Fruit fly (Drosophila melanogaster) whole organism, adult: ENCODE data around the gene RecQ4.

Source experiments
- CG11617 ChIP-seq: fragments of 200-800 bp; sonication (Bioruptor generic); optimal IDR thresholded peaks from 2 replicates; lab custom pipeline; 2017; ENCODE audit warnings: mild to moderate bottlenecking, missing biosample characterization, missing genetic modification reagents, missing genetic modification characterization
- CG12768 ChIP-seq: fragments of 200-800 bp; sonication (Bioruptor generic); optimal IDR thresholded peaks from 2 replicates; lab custom pipeline; 2017; ENCODE audit warnings: missing biosample characterization, missing genetic modification characterization, mild to moderate bottlenecking, moderate library complexity, missing genetic modification reagents
- CG14711 ChIP-seq: fragments of 200-800 bp; sonication (Bioruptor generic); optimal IDR thresholded peaks from 2 replicates; lab custom pipeline; 2018; ENCODE audit warnings: missing biosample characterization, mild to moderate bottlenecking, missing genetic modification characterization, moderate library complexity
- CG1620 ChIP-seq: fragments of 200-800 bp; sonication (Bioruptor generic); optimal IDR thresholded peaks from 2 replicates; lab custom pipeline; 2016; ENCODE audit warnings: missing biosample characterization, missing genetic modification characterization
- CG33017 ChIP-seq: fragments of 200-800 bp; sonication (Bioruptor generic); optimal IDR thresholded peaks from 2 replicates; lab custom pipeline; 2018; ENCODE audit warnings: missing biosample characterization, mild to moderate bottlenecking, missing genetic modification characterization, moderate library complexity
- CG5204 ChIP-seq: fragments of 200-800 bp; sonication (Bioruptor generic); optimal IDR thresholded peaks from 2 replicates; lab custom pipeline; 2016; ENCODE audit warnings: missing biosample characterization, missing genetic modification characterization
- CG7045 ChIP-seq: fragments of 200-800 bp; sonication (Bioruptor generic); optimal IDR thresholded peaks from 2 replicates; lab custom pipeline; 2017; ENCODE audit warnings: missing biosample characterization, mild to moderate bottlenecking, missing genetic modification characterization
- CG7101 ChIP-seq: fragments of 200-800 bp; sonication (Bioruptor generic); optimal IDR thresholded peaks from 2 replicates; lab custom pipeline; 2018; ENCODE audit warnings: missing biosample characterization, mild to moderate bottlenecking, missing genetic modification characterization, moderate library complexity
- Clk ChIP-seq: fragments of 200-800 bp; sonication (Bioruptor generic); optimal IDR thresholded peaks from 2 replicates; lab custom pipeline; 2017; ENCODE audit warnings: missing biosample characterization, missing genetic modification characterization
- Crg-1 ChIP-seq: fragments of 200-800 bp; sonication (Bioruptor generic); optimal IDR thresholded peaks from 2 replicates; lab custom pipeline; 2016; ENCODE audit warnings: missing biosample characterization, missing genetic modification characterization
- Hr96 ChIP-seq: fragments of 200-800 bp; sonication (Bioruptor generic); optimal IDR thresholded peaks from 2 replicates; lab custom pipeline; 2016; ENCODE audit warnings: missing biosample characterization, missing genetic modification characterization
- Mnt ChIP-seq: fragments of 200-800 bp; sonication (Bioruptor generic); optimal IDR thresholded peaks from 2 replicates; lab custom pipeline; 2016; ENCODE audit warnings: missing biosample characterization, mild to moderate bottlenecking, missing genetic modification characterization
- bab1 ChIP-seq: fragments of 200-800 bp; sonication (Bioruptor generic); optimal IDR thresholded peaks from 3 replicates; lab custom pipeline; 2019; ENCODE audit warnings: missing biosample characterization, mild to moderate bottlenecking, missing genetic modification characterization, moderate library complexity
- cic ChIP-seq: fragments of 200-800 bp; sonication (Bioruptor generic); optimal IDR thresholded peaks from 2 replicates; lab custom pipeline; 2017; ENCODE audit warnings: missing biosample characterization, mild to moderate bottlenecking, missing genetic modification characterization, moderate library complexity
- cnc ChIP-seq, 2 experiments: fragments of >200 bp; optimal IDR thresholded peaks; 2 replicates each; lab custom pipeline; 2017
- kay ChIP-seq: fragments of 200-800 bp; sonication (Bioruptor generic); peaks from one replicate; lab custom pipeline; 2016; ENCODE audit warnings: missing biosample characterization, missing genetic modification characterization, borderline replicate concordance
- ovo ChIP-seq: fragments of 200-800 bp; sonication (Bioruptor generic); optimal IDR thresholded peaks from 2 replicates; lab custom pipeline; 2016; ENCODE audit warnings: missing biosample characterization, missing genetic modification characterization
- pad ChIP-seq: fragments of 200-800 bp; sonication (Bioruptor generic); optimal IDR thresholded peaks from 3 replicates; lab custom pipeline; 2017; ENCODE audit warnings: missing biosample characterization, missing genetic modification characterization, mild to moderate bottlenecking, moderate library complexity, missing genetic modification reagents
- tj ChIP-seq: fragments of 200-800 bp; sonication (Bioruptor generic); optimal IDR thresholded peaks from 3 replicates; lab custom pipeline; 2017; ENCODE audit warnings: missing biosample characterization, mild to moderate bottlenecking, missing genetic modification characterization, moderate library complexity
- toe ChIP-seq: fragments of 200-800 bp; sonication (Bioruptor generic); optimal IDR thresholded peaks from 2 replicates; lab custom pipeline; 2016; ENCODE audit warnings: missing biosample characterization, missing genetic modification characterization

The RecQ4 gene

DNA sequence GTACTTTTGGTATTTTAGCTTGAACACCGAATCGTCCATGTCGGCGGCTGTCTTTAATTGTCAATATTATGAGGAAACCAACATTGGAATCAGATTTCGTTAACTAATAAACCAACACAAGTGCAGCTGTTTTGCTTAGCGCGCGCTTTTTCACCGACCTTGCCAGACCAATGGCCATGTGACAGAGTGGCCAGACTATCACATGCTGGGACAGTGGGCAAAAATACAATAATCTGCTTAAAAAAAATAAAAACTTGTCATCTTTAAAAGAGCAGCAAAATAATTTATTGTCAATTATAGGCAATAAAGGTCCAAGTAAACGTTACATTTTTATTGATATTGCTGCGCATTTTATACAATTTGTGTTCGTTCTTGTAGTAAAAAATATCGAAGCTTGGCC, at the start of gene RecQ4:
Gene RecQ4 (minus strand): TSS at position 161 of the 400 bp plus-strand sequence.
- no peak for TF ChIP-seq Hr96 (GFP tag; lab: Kevin White, UChicago)
- TF ChIP-seq CG7101: no peak
- no peak for TF ChIP-seq cic (GFP tag; lab: Kevin White, UChicago)
- no peak for TF ChIP-seq kay
- no peak for TF ChIP-seq CG7045 (GFP tag; lab: Kevin White, UChicago)
- TF ChIP-seq pad: no peak
- peak; percentile 35 for TF ChIP-seq bab1 (GFP tag; lab: Kevin White, UChicago)
- TF ChIP-seq CG11617: no peak
- TF ChIP-seq CG12768 (GFP tag; lab: Kevin White, UChicago): no peak
- TF ChIP-seq ovo (GFP tag; lab: Kevin White, UChicago): no peak
- TF ChIP-seq CG33017 (tag; lab: Kevin White, UChicago): no peak
- no peak for TF ChIP-seq toe (GFP tag; lab: Kevin White, UChicago)
- no peak for TF ChIP-seq CG5204 (GFP tag; lab: Kevin White, UChicago)
- TF ChIP-seq tj (GFP tag; lab: Kevin White, UChicago): peak; percentile 97

DNA sequence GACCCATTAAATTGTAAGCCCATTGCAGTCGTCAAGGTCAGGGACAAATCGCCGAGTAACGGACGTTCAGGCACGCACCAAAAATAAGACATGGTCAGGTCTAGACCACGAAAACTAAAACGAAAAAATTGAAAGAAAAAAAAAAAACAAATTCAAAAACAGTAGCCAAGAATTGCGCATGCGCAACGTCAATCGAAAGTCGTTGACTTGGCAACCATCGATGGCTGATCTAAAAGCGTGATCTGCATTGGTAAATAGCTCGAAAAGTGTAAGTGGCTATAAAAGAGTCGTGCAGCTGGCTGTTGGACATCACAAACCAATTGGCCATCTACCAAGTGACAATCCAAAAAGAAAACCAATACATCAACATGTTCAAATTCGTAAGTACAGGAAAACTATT, 46.1 kb upstream of the RecQ4 start, which contains the start of gene CG13678:
Gene CG13678 (plus strand): TSS at position 307 of the 400 bp plus-strand sequence.
- no peak for TF ChIP-seq tj (GFP tag; lab: Kevin White, UChicago)
- no peak for TF ChIP-seq cnc (optimal IDR thresholded peaks at IDR 0.05; lab: Kevin White, UChicago)
- no peak for TF ChIP-seq CG7045 (GFP tag; lab: Kevin White, UChicago)
- TF ChIP-seq kay: peak; percentile 5

DNA sequence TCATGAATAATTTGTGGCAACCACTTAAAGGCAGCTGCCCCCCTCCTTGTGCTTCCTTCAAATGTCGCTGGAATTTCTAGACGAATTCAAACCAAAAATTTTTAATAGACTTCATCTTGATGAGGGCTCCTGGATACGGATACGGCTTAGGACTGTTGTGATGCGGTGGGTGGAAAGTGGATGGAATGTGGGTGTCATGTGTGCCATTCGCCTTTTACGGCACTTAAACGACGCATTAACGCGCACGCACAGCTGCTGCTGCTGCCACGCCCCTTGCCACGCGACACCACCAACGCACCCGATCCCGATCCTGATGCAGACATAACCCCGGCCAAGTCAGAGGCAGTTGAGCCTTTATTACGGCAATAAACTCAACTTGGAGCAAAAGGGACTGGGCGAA, 43.9 kb upstream of the RecQ4 start:
- TF ChIP-seq CG5204 (GFP tag; lab: Kevin White, UChicago) (no peak), Hr96 (GFP tag; lab: Kevin White, UChicago) (no peak), bab1 (GFP tag; lab: Kevin White, UChicago) (no peak)

DNA sequence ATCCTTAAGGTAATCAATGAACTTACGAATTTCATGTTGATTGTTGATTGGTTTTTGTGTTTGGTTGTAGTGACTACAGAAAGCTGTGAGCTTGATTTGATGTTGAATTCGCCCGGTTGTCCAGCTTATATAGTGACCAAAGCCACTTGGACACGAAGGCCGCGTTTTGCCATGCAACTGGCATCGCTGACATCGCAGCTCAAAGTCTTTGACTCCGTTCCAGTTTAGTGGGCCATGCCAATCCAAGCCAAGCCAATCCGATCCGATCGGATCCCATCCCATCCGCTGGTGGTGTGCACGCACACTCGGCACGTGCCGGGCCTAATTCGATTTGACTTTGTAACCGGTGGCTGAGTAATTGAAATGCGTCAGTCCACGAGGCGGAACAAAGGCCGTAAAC, 43.1 kb upstream of the RecQ4 start, which contains the start of gene CG13674:
Gene CG13674 (minus strand): TSS at position 101 of the 400 bp plus-strand sequence.
- TF ChIP-seq Mnt (GFP tag; lab: Kevin White, UChicago) (no peak), Crg-1 (no peak), CG14711 (no peak), Clk (GFP tag; lab: Kevin White, UChicago) (no peak), CG1620 (no peak), tj (GFP tag; lab: Kevin White, UChicago) (no peak), Hr96 (GFP tag; lab: Kevin White, UChicago) (no peak), CG7045 (GFP tag; lab: Kevin White, UChicago) (no peak), kay (no peak), CG5204 (GFP tag; lab: Kevin White, UChicago) (no peak), cic (GFP tag; lab: Kevin White, UChicago) (no peak), toe (GFP tag; lab: Kevin White, UChicago) (no peak), pad (no peak), ovo (GFP tag; lab: Kevin White, UChicago) (no peak)

DNA sequence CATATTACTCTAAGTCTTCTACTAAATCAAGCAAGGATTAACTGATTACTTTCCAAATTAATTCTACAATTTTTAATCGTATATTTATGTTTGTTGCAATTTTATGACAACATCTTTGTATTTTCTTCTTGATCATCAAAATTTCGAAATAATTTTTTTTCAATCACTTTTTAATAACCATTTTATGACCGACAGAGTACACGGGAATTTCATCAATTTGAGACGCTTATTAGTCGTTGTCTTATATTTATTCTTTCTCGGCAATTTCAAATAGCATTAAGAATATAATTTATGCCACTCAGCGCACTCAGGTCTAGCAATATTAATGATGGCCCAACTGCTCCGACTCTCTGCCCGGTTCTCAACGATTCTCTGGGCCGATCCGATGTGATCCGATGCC, 39.2 kb upstream of the RecQ4 start, which contains the start of gene CG8012:
Gene CG8012 (plus strand): TSS at position 301 of the 400 bp plus-strand sequence.
- TF ChIP-seq cnc (optimal IDR thresholded peaks at IDR 0.05; lab: Kevin White, UChicago): no peak
- no peak for TF ChIP-seq CG33017 (tag; lab: Kevin White, UChicago)
- no peak for TF ChIP-seq Clk (GFP tag; lab: Kevin White, UChicago)
- TF ChIP-seq ovo (GFP tag; lab: Kevin White, UChicago): no peak
- TF ChIP-seq CG11617: no peak
- no peak for TF ChIP-seq Crg-1
- no peak for TF ChIP-seq CG12768 (GFP tag; lab: Kevin White, UChicago)
- no peak for TF ChIP-seq bab1 (GFP tag; lab: Kevin White, UChicago)
- TF ChIP-seq CG7045 (GFP tag; lab: Kevin White, UChicago): no peak
- no peak for TF ChIP-seq CG14711

DNA sequence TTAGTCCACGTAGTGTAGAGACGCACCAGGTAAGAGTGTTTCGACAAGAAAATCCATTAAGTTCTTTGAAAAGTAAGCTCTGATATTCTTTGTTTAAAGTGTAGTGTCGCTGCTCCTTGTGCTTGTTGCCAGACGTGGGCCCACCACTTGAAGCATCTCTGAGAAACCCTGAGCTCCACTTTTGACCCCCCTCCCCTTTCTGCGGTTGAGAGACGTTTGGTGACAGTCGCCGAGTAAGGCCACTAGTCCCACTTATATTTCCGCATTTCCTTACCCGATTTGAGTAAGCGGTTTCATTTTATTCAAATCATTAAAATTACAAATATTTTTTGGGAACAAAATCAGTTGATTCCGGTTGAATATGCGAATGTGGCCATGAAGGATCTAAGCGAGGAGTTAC, 35.8 kb upstream of the RecQ4 start, which contains the start of gene CG8006:
Gene CG8006 (plus strand): TSS at position 301 of the 400 bp plus-strand sequence.
- TF ChIP-seq CG14711: no peak
- no peak for TF ChIP-seq CG7045 (GFP tag; lab: Kevin White, UChicago)
- TF ChIP-seq Crg-1: no peak
- no peak for TF ChIP-seq ovo (GFP tag; lab: Kevin White, UChicago)
- no peak for TF ChIP-seq cic (GFP tag; lab: Kevin White, UChicago)
- TF ChIP-seq tj (GFP tag; lab: Kevin White, UChicago): no peak
- no peak for TF ChIP-seq bab1 (GFP tag; lab: Kevin White, UChicago)

DNA sequence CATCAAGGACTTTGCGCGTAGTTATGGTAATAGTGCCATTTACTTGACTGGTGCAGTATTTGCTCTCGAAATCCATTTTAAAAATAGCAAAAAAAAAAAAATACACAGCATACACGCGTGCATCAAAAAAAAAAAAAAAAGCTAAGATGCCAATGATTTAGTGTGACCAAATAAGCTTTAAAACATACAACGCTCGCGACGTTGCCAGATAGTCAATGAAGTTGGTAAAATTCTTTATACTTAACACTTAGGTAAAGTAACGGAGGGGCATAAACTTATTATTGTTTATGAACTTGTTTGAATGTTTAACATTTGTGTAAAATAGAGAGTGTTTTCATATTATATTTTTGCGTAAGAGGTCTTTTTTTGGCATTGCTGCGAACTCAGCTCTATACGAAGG, 34.8 kb upstream of the RecQ4 start, which contains the start of gene tut:
Gene tut (minus strand): TSS at position 148 of the 400 bp plus-strand sequence.
- no peak for TF ChIP-seq Clk (GFP tag; lab: Kevin White, UChicago)
- no peak for TF ChIP-seq pad
- TF ChIP-seq CG14711: no peak
- no peak for TF ChIP-seq cic (GFP tag; lab: Kevin White, UChicago)
- no peak for TF ChIP-seq tj (GFP tag; lab: Kevin White, UChicago)
- no peak for TF ChIP-seq Mnt (GFP tag; lab: Kevin White, UChicago)
- TF ChIP-seq Hr96 (GFP tag; lab: Kevin White, UChicago): no peak
- TF ChIP-seq kay: no peak
- no peak for TF ChIP-seq CG33017 (tag; lab: Kevin White, UChicago)
- TF ChIP-seq cnc (optimal IDR thresholded peaks at IDR 0.05; lab: Kevin White, UChicago): no peak
- TF ChIP-seq CG7101: no peak
- no peak for TF ChIP-seq CG11617
- no peak for TF ChIP-seq toe (GFP tag; lab: Kevin White, UChicago)
- TF ChIP-seq CG5204 (GFP tag; lab: Kevin White, UChicago): no peak
- TF ChIP-seq CG12768 (GFP tag; lab: Kevin White, UChicago): no peak
- no peak for TF ChIP-seq CG7045 (GFP tag; lab: Kevin White, UChicago)
